Fruit fly (Drosophila melanogaster) Kc167 (cell line): Measurements from ENCODE around the gene Prx4.

Source experiments
- Myc ChIP-seq: fragments of >200 bp; optimal IDR thresholded peaks from 2 replicates; lab custom pipeline; 2017; ENCODE audit warnings: missing external identifiers
- h ChIP-seq: fragments of >200 bp; optimal IDR thresholded peaks from 3 replicates; lab custom pipeline; 2018; ENCODE audit warnings: missing external identifiers
- psq ChIP-seq: fragments of >200 bp; optimal IDR thresholded peaks from 2 replicates; lab custom pipeline; 2017; ENCODE audit warnings: missing external identifiers

- no peak for TF ChIP-seq Myc (lab: Kevin White, UChicago)
- no peak for TF ChIP-seq h (lab: Kevin White, UChicago)
- no peak for TF ChIP-seq psq (lab: Kevin White, UChicago)
These were observed 36.4 kb downstream of the Prx4 start for dm6 chr3L:3078398-3079155.
